Worm (Caenorhabditis elegans): ENCODE data around the gene Y53F4B.20.
"Not testable (repeated sequence)": the region's sequence is repeated elsewhere in the genome, so short reads cannot be mapped to it uniquely, and the experiment has no call there.

- TF ChIP-seq nhr-28 (tag; optimal IDR thresholded peaks at IDR 0.05); dpl-1 (GFP tag; optimal IDR thresholded peaks at IDR 0.05); nhr-77 (tag; optimal IDR thresholded peaks at IDR 0.05); ceh-28 (tag; optimal IDR thresholded peaks at IDR 0.05); spr-3 (GFP tag; optimal IDR thresholded peaks at IDR 0.05); ceh-82 (tag; optimal IDR thresholded peaks at IDR 0.05); daf-16 (GFP tag; optimal IDR thresholded peaks at IDR 0.05); daf-16 (tag; optimal IDR thresholded peaks at IDR 0.05); nhr-10 (tag; optimal IDR thresholded peaks at IDR 0.05); lin-13 (GFP tag; optimal IDR thresholded peaks at IDR 0.05): not testable (repeated sequence)
These were observed 40.4 kb upstream of the Y53F4B.20 start for ce11 chrII:15043850-15044249.

Measured in whole organism, L4 larva.